Fruit fly (Drosophila melanogaster): ENCODE data around the gene Ski6.

Ski6 gene

dm6 chr2L:13258702-13259101 lies 36.5 kb upstream of the Ski6 start (continued):
- TF ChIP-seq zfh1 (GFP tag; IDR thresholded peaks at IDR 0.05) (no peak), Ets65A (GFP tag) (peak; percentile 31), CG1603 (tag; optimal IDR thresholded peaks at IDR 0.05) (peak; percentile 32), chinmo (GFP tag; IDR thresholded peaks at IDR 0.05; ENCODE audit: partially characterized antibody) (no peak), twi (tag; optimal IDR thresholded peaks at IDR 0.05) (no peak), CG10979 (tag; optimal IDR thresholded peaks at IDR 0.05) (no peak), CG34422 (GFP tag; IDR thresholded peaks at IDR 0.05) (no peak), Sox102F (GFP tag; optimal IDR thresholded peaks at IDR 0.05) (peak; percentile 54), grn (GFP tag; optimal IDR thresholded peaks at IDR 0.05) (no peak), Nf-YC (tag; optimal IDR thresholded peaks at IDR 0.05) (no peak), org-1 (GFP tag; optimal IDR thresholded peaks at IDR 0.05) (no peak), CG12391 (tag; optimal IDR thresholded peaks at IDR 0.05) (no peak), salm (tag; optimal IDR thresholded peaks at IDR 0.05) (no peak), eyg (GFP tag; optimal IDR thresholded peaks at IDR 0.05) (no peak), CG18599 (GFP tag; optimal IDR thresholded peaks at IDR 0.05) (peak; percentile 20), CG10543 (GFP tag; optimal IDR thresholded peaks at IDR 0.05) (no peak), CG11456 (GFP tag; IDR thresholded peaks at IDR 0.05) (no peak), Lhr (GFP tag; optimal IDR thresholded peaks at IDR 0.05) (no peak), CG14014 (GFP tag; IDR thresholded peaks at IDR 0.05) (0 out of 2 replicates have a peak, but pooled peaks have one; percentile 23), CG10366 (GFP tag; IDR thresholded peaks at IDR 0.05) (no peak; the same call in 1 of the 2 replicates), tll (GFP tag; optimal IDR thresholded peaks at IDR 0.05) (no peak), Stat92E (GFP tag; optimal IDR thresholded peaks at IDR 0.05) (no peak), CG6689 (GFP tag; IDR thresholded peaks at IDR 0.05) (peak; percentile 36; the same call in 1 of the 2 replicates), stwl (tag; optimal IDR thresholded peaks at IDR 0.05) (no peak), slou (GFP tag; optimal IDR thresholded peaks at IDR 0.05) (no peak), gem (tag; optimal IDR thresholded peaks at IDR 0.05) (peak; percentile 68), kni (GFP tag; optimal IDR thresholded peaks at IDR 0.05) (no peak), sqz (GFP tag; optimal IDR thresholded peaks at IDR 0.05) (no peak), CG16813 (GFP tag; IDR thresholded peaks at IDR 0.05; ENCODE audit: partially characterized antibody) (no peak), CG8765 (GFP tag; IDR thresholded peaks at IDR 0.05) (no peak), CrebB (tag; optimal IDR thresholded peaks at IDR 0.05) (no peak), CG9817 (tag; optimal IDR thresholded peaks at IDR 0.05) (peak; percentile 14), MTF-1 (GFP tag; optimal IDR thresholded peaks at IDR 0.05; ENCODE audit: borderline replicate concordance) (no peak), ci (GFP tag; IDR thresholded peaks at IDR 0.05) (peak; percentile 51; the same call in 2 of the 3 replicates), HHEX (GFP tag; optimal IDR thresholded peaks at IDR 0.05) (peak; percentile 30), lmd (GFP tag; IDR thresholded peaks at IDR 0.05) (no peak), wor (GFP tag; IDR thresholded peaks at IDR 0.05) (no peak), sim (GFP tag; IDR thresholded peaks at IDR 0.05) (no peak), seq (GFP tag; IDR thresholded peaks at IDR 0.05) (0 out of 2 replicates have a peak, but pooled peaks have one; percentile 19), H2.0 (GFP tag; IDR thresholded peaks at IDR 0.05) (0 out of 2 replicates have a peak, but pooled peaks have one; percentile 22), Max (GFP tag; optimal IDR thresholded peaks at IDR 0.05) (no peak), Usf (GFP tag; optimal IDR thresholded peaks at IDR 0.05) (no peak), cas (GFP tag; IDR thresholded peaks at IDR 0.05) (no peak), Drgx (GFP tag; IDR thresholded peaks at IDR 0.05) (peak; percentile 53; the same call in 1 of the 2 replicates), Med (GFP tag) (peak; percentile 59), tup (GFP tag; optimal IDR thresholded peaks at IDR 0.05) (no peak), bbx (GFP tag; IDR thresholded peaks at IDR 0.05; ENCODE audit: partially characterized antibody) (no peak), CG16863 (GFP tag; optimal IDR thresholded peaks at IDR 0.05) (no peak), CG10565 (GFP tag; optimal IDR thresholded peaks at IDR 0.05) (no peak), zfh2 (GFP tag; optimal IDR thresholded peaks at IDR 0.05) (peak; percentile 9)

Data from whole organism, embryonic.